Fruit fly (Drosophila melanogaster): ENCODE results near the gene Snmp1.
A peak's percentile ranks its signal among the peaks of the same experiment; 100 is the strongest.

Snmp1 gene

DNA sequence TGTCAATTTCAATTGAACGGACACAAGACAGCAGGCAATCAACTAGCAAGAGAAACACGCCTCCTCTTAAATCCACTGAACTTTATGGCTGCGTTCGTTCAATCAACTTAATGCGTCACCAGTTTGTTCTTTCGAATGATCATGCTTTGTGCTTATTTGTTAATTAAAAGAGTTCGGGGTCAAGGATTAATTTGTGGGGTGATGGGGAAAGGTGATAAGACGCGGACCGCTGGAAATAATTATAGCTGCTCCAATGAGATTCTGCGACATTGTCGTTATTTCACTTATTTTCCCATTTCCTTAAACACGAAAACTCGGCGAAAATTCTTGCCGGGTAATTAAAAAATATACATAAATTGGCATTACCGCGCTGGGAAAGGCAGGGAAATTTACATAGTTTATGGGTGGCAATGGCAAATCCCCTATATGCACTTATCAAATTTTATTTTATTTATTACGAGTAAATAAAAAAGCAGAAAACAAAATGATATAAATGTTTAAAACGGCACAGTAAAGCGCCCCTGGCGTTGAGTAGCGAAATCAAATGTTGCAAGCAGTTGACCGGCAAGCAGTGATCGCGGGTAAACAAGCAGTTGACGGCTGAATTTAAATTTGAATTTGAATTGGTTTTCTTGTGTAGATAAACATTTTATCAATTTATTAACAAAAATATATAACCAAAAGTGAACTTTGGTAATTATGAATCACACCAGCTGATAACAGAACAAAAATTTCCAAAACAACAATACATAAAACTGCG lies 16.5 kb upstream of the Snmp1 start:
- TF ChIP-seq Hr78 (GFP tag; optimal IDR thresholded peaks at IDR 0.05) (no peak), Rel (GFP tag; optimal IDR thresholded peaks at IDR 0.05) (no peak), Rel (tag; optimal IDR thresholded peaks at IDR 0.05) (no peak), jim (GFP tag; optimal IDR thresholded peaks at IDR 0.05) (no peak), dl (GFP tag; optimal IDR thresholded peaks at IDR 0.05; ENCODE audit: insufficient read depth in 1 of 2, partially characterized antibody in 2 of 2) (no peak), N (GFP tag; optimal IDR thresholded peaks at IDR 0.05) (peak; percentile 65), Sp1 (GFP tag; optimal IDR thresholded peaks at IDR 0.05) (peak; percentile 9), CG9705 (GFP tag; optimal IDR thresholded peaks at IDR 0.05) (peak; percentile 20), br (GFP tag; optimal IDR thresholded peaks at IDR 0.05) (no peak), woc (GFP tag; optimal IDR thresholded peaks at IDR 0.05) (no peak), Dfd (GFP tag; optimal IDR thresholded peaks at IDR 0.05) (no peak), CG32264 (GFP tag; optimal IDR thresholded peaks at IDR 0.05) (no peak), pan (optimal IDR thresholded peaks at IDR 0.05) (no peak), Myc (optimal IDR thresholded peaks at IDR 0.05) (peak; percentile 30), CrebA (GFP tag; optimal IDR thresholded peaks at IDR 0.05; ENCODE audit: borderline replicate concordance) (no peak), GATAd (GFP tag; optimal IDR thresholded peaks at IDR 0.05) (no peak), Vsx2 (GFP tag; optimal IDR thresholded peaks at IDR 0.05; ENCODE audit: partially characterized antibody) (peak; percentile 14), Jra (GFP tag; optimal IDR thresholded peaks at IDR 0.05) (no peak), dsf (GFP tag; optimal IDR thresholded peaks at IDR 0.05; ENCODE audit: borderline replicate concordance) (no peak), rgr (GFP tag; optimal IDR thresholded peaks at IDR 0.05) (peak; percentile 47), Dif (GFP tag; optimal IDR thresholded peaks at IDR 0.05; ENCODE audit: partially characterized antibody) (no peak), foxo (GFP tag; optimal IDR thresholded peaks at IDR 0.05) (peak in 1 of 2 experiments; percentile 43), usp (GFP tag; optimal IDR thresholded peaks at IDR 0.05) (no peak), Hr83 (GFP tag; optimal IDR thresholded peaks at IDR 0.05; ENCODE audit: poor library complexity, severe bottlenecking) (peak; percentile 12), HLH106 (tag; optimal IDR thresholded peaks at IDR 0.05) (peak; percentile 44), dmrt93B (GFP tag; optimal IDR thresholded peaks at IDR 0.05) (peak; percentile 15), psq (GFP tag; optimal IDR thresholded peaks at IDR 0.05) (no peak), ey (GFP tag; optimal IDR thresholded peaks at IDR 0.05) (no peak), brk (GFP tag; optimal IDR thresholded peaks at IDR 0.05) (no peak), Hnf4 (GFP tag; optimal IDR thresholded peaks at IDR 0.05) (peak; percentile 23), Abd-B (GFP tag; optimal IDR thresholded peaks at IDR 0.05) (no peak), fru (GFP tag; optimal IDR thresholded peaks at IDR 0.05) (peak; percentile 38), tai (GFP tag; optimal IDR thresholded peaks at IDR 0.05) (no peak), sv (GFP tag; optimal IDR thresholded peaks at IDR 0.05) (peak; percentile 4), sage (GFP tag; optimal IDR thresholded peaks at IDR 0.05) (no peak), lola (GFP tag; optimal IDR thresholded peaks at IDR 0.05) (no peak), Mio (GFP tag; optimal IDR thresholded peaks at IDR 0.05) (no peak), OdsH (GFP tag; optimal IDR thresholded peaks at IDR 0.05) (peak; percentile 11), h (GFP tag; optimal IDR thresholded peaks at IDR 0.05) (peak; percentile 22)

DNA sequence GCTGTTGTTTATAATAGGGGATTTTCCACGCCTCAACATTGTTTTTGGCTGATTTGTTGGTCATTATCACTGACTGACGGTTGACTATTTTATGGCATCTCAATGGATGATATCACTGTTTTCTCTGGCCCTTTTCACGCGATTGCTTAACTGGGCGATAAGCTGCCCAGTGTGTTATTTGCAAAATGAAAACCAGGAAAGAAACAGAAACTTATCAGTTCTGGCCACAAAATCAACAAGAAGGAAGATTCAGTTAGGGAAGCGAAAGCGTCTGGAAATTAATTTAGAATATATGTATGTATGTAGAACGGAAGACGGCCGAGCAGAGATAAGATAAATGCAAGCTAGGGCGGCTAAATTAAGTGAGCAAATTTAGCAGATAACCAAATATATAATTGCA lies 14.0 kb upstream of the Snmp1 start:
- TF ChIP-seq rgr (GFP tag; optimal IDR thresholded peaks at IDR 0.05) (no peak), brk (GFP tag; optimal IDR thresholded peaks at IDR 0.05) (no peak), Abd-B (GFP tag; optimal IDR thresholded peaks at IDR 0.05) (no peak), Hr83 (GFP tag; optimal IDR thresholded peaks at IDR 0.05; ENCODE audit: poor library complexity, severe bottlenecking) (no peak), HLH106 (tag; optimal IDR thresholded peaks at IDR 0.05) (no peak), h (GFP tag; optimal IDR thresholded peaks at IDR 0.05) (no peak), lola (GFP tag; optimal IDR thresholded peaks at IDR 0.05) (no peak), jim (GFP tag; optimal IDR thresholded peaks at IDR 0.05) (no peak), N (GFP tag; optimal IDR thresholded peaks at IDR 0.05) (no peak), dsf (GFP tag; optimal IDR thresholded peaks at IDR 0.05; ENCODE audit: borderline replicate concordance) (no peak), sv (GFP tag; optimal IDR thresholded peaks at IDR 0.05) (no peak), pan (optimal IDR thresholded peaks at IDR 0.05) (no peak), woc (GFP tag; optimal IDR thresholded peaks at IDR 0.05) (no peak), Mio (GFP tag; optimal IDR thresholded peaks at IDR 0.05) (no peak), Jra (GFP tag; optimal IDR thresholded peaks at IDR 0.05) (no peak), foxo (GFP tag; optimal IDR thresholded peaks at IDR 0.05) (no peak), CrebA (GFP tag; optimal IDR thresholded peaks at IDR 0.05; ENCODE audit: borderline replicate concordance) (no peak), Hnf4 (GFP tag; optimal IDR thresholded peaks at IDR 0.05) (no peak), Rel (GFP tag; optimal IDR thresholded peaks at IDR 0.05) (no peak), Rel (tag; optimal IDR thresholded peaks at IDR 0.05) (no peak)
